Worm (Caenorhabditis elegans): ENCODE results near the gene K07E3.4.

K07E3.4 gene

DNA sequence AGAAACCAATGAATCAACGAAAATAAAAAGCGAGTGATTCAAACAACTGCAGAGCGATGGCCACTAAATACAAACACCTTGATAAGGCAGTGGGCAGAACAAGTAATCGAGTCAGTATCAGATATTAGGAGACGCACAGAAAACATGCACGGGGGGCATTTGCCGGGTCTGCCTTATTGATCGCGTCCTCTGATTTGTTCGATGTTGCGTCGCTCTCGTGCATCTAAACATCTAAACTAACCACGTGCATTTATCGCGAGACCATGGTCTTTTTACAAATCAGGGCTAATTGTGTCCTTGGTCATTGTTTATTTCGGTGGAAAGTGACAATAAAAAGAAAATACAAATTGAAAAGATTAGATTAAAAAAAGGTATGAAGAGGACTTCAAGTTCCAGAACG is at the start of gene K07E3.4:
Gene K07E3.4 (minus strand): TSS at position 100 of the 400 bp plus-strand sequence.
- no peak for TF ChIP-seq med-1 (GFP tag; optimal IDR thresholded peaks at IDR 0.05; ENCODE audit: insufficient read depth)
- TF ChIP-seq tab-1 (GFP tag; IDR thresholded peaks at IDR 0.05) = no peak
- no peak for TF ChIP-seq flt-1 (GFP tag; IDR thresholded peaks at IDR 0.05)
- TF ChIP-seq cog-1 (tag; optimal IDR thresholded peaks at IDR 0.05) = no peak
- no peak for TF ChIP-seq ztf-29 (GFP tag; IDR thresholded peaks at IDR 0.05)
- no peak for TF ChIP-seq ztf-23 (GFP tag; IDR thresholded peaks at IDR 0.05)
- TF ChIP-seq T22C8.4 (GFP tag; IDR thresholded peaks at IDR 0.05) = no peak
- TF ChIP-seq ref-1 (GFP tag; conservative IDR thresholded peaks at IDR 0.05) = no peak
- no peak for TF ChIP-seq klf-2 (GFP tag; conservative IDR thresholded peaks at IDR 0.05)

DNA sequence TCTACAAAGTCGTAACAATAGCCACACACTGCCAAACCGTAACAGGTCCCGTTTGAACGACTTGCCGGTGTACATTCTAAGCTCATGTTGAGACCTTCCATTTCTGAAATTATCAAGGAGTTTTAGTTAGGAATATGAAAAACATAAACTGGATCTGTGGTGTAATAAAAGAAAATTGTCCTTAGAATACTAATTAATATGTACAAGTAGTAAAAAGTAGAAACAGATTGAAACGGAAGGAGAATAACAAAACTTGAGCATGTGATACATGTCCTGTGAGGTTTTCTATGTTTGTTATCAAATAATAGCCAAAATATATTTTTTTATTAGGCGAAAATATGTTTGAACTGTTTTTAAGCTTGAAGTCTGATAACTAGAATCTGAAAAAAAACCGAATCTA is 45.7 kb upstream of the K07E3.4 start, which contains the start of gene frpr-1:
Gene frpr-1 (minus strand): TSS at position 101 of the 400 bp plus-strand sequence.
- TF ChIP-seq klf-2 (GFP tag; conservative IDR thresholded peaks at IDR 0.05) (no peak), ref-1 (GFP tag; conservative IDR thresholded peaks at IDR 0.05) (no peak), ztf-23 (GFP tag; IDR thresholded peaks at IDR 0.05) (no peak), cog-1 (tag; optimal IDR thresholded peaks at IDR 0.05) (no peak), flt-1 (GFP tag; IDR thresholded peaks at IDR 0.05) (no peak), ztf-29 (GFP tag; IDR thresholded peaks at IDR 0.05) (no peak), T22C8.4 (GFP tag; IDR thresholded peaks at IDR 0.05) (no peak), tab-1 (GFP tag; IDR thresholded peaks at IDR 0.05) (no peak), med-1 (GFP tag; optimal IDR thresholded peaks at IDR 0.05; ENCODE audit: insufficient read depth) (no peak)

- TF ChIP-seq flt-1 (GFP tag; IDR thresholded peaks at IDR 0.05) (no peak), klf-2 (GFP tag; conservative IDR thresholded peaks at IDR 0.05) (no peak), T22C8.4 (GFP tag; IDR thresholded peaks at IDR 0.05) (no peak), med-1 (GFP tag; optimal IDR thresholded peaks at IDR 0.05; ENCODE audit: insufficient read depth) (no peak), ref-1 (GFP tag; conservative IDR thresholded peaks at IDR 0.05) (no peak), tab-1 (GFP tag; IDR thresholded peaks at IDR 0.05) (no peak), cog-1 (tag; optimal IDR thresholded peaks at IDR 0.05) (no peak), ztf-23 (GFP tag; IDR thresholded peaks at IDR 0.05) (no peak), ztf-29 (GFP tag; IDR thresholded peaks at IDR 0.05) (no peak)
Measured at ce11 chrX:8123194-8123593, 39.4 kb upstream of the K07E3.4 start, which contains the start of gene C02B8.12. Gene C02B8.12, minus strand, starts transcription at chrX:8123368.

DNA sequence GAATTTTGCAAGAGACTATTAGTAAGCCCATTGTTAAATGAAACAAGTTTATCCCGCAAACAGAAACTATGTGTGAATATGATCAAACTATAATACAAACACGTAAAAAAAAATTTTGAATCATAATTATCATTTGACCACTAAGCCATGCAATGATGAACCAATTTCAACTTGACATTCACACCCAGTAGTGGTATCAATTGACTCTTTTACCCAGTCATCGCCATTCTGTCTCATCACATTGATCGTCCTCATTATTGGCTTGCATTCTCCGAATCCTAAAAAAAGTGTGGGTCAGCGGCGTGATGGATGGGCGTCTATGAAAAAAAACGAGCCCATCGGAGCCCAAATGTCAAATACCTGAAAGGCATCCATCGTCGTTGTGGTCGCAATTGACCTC is 36.5 kb upstream of the K07E3.4 start:
- no peak for TF ChIP-seq ztf-23 (GFP tag; IDR thresholded peaks at IDR 0.05)
- TF ChIP-seq ref-1 (GFP tag; conservative IDR thresholded peaks at IDR 0.05) = no peak
- TF ChIP-seq flt-1 (GFP tag; IDR thresholded peaks at IDR 0.05) = no peak
- TF ChIP-seq cog-1 (tag; optimal IDR thresholded peaks at IDR 0.05) = no peak
- TF ChIP-seq klf-2 (GFP tag; conservative IDR thresholded peaks at IDR 0.05) = no peak
- TF ChIP-seq ztf-29 (GFP tag; IDR thresholded peaks at IDR 0.05) = no peak
- no peak for TF ChIP-seq tab-1 (GFP tag; IDR thresholded peaks at IDR 0.05)
- TF ChIP-seq med-1 (GFP tag; optimal IDR thresholded peaks at IDR 0.05; ENCODE audit: insufficient read depth) = no peak

- no peak for TF ChIP-seq cog-1 (tag; optimal IDR thresholded peaks at IDR 0.05)
- no peak for TF ChIP-seq ztf-29 (GFP tag; IDR thresholded peaks at IDR 0.05)
- no peak for TF ChIP-seq tab-1 (GFP tag; IDR thresholded peaks at IDR 0.05)
- TF ChIP-seq ref-1 (GFP tag; conservative IDR thresholded peaks at IDR 0.05) = no peak
- TF ChIP-seq flt-1 (GFP tag; IDR thresholded peaks at IDR 0.05) = no peak
- no peak for TF ChIP-seq klf-2 (GFP tag; conservative IDR thresholded peaks at IDR 0.05)
- TF ChIP-seq ztf-23 (GFP tag; IDR thresholded peaks at IDR 0.05) = no peak
- no peak for TF ChIP-seq med-1 (GFP tag; optimal IDR thresholded peaks at IDR 0.05; ENCODE audit: insufficient read depth)
- TF ChIP-seq T22C8.4 (GFP tag; IDR thresholded peaks at IDR 0.05) = no peak
Measured at ce11 chrX:8117827-8118317, 34.1 kb upstream of the K07E3.4 start.

DNA sequence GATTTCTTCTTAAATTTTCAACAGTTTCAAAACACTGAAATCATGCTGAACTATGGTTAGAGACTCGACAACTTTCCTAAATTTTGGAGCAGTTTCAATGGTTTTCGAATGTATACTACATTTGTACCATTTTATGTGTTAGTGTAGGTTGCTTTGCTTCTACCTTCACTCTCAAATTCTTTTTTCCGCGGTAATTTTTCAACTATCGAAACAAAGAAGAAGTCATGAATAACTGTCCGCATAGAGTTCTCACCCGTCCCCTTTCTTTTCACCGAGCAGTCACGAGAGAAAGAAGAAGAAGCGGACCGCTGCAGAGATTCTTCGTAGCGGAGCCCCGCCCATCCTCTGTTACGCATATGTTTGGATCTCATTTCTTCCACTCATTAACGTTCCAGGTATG is 32.3 kb upstream of the K07E3.4 start, which contains the start of gene hlh-8:
Gene hlh-8 (plus strand): TSS at position 301 of the 400 bp plus-strand sequence.
- no peak for TF ChIP-seq ref-1 (GFP tag; conservative IDR thresholded peaks at IDR 0.05)
- no peak for TF ChIP-seq ztf-29 (GFP tag; IDR thresholded peaks at IDR 0.05)
- TF ChIP-seq ztf-23 (GFP tag; IDR thresholded peaks at IDR 0.05) = no peak
- TF ChIP-seq med-1 (GFP tag; optimal IDR thresholded peaks at IDR 0.05; ENCODE audit: insufficient read depth) = no peak
- TF ChIP-seq flt-1 (GFP tag; IDR thresholded peaks at IDR 0.05) = no peak
- no peak for TF ChIP-seq klf-2 (GFP tag; conservative IDR thresholded peaks at IDR 0.05)

DNA sequence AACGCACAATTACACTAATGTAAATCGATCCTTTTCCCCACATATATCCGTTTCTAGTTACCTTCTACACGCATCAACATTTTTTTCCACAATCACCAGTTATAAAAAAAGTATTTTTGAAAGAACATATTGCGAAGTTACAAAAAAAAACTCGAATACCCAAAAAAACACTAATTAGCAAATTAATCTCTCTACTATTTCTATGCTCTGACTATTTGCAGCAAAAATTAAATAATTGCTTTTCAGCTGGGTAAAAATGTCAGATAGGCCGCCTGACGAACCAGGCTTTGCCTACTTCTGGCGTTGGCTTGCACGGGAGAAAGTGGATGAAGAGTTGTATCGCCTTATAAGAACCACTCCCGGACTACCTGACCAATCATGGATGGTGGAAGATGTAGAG is 26.4 kb upstream of the K07E3.4 start, which contains the start of gene K07E3.1:
Gene K07E3.1 (plus strand): TSS at position 247 of the 400 bp plus-strand sequence.
- no peak for TF ChIP-seq cog-1 (tag; optimal IDR thresholded peaks at IDR 0.05)
- TF ChIP-seq klf-2 (GFP tag; conservative IDR thresholded peaks at IDR 0.05) = no peak
- no peak for TF ChIP-seq ztf-23 (GFP tag; IDR thresholded peaks at IDR 0.05)
- TF ChIP-seq med-1 (GFP tag; optimal IDR thresholded peaks at IDR 0.05; ENCODE audit: insufficient read depth) = no peak
- TF ChIP-seq tab-1 (GFP tag; IDR thresholded peaks at IDR 0.05) = no peak
- no peak for TF ChIP-seq ztf-29 (GFP tag; IDR thresholded peaks at IDR 0.05)
- TF ChIP-seq flt-1 (GFP tag; IDR thresholded peaks at IDR 0.05) = no peak
- no peak for TF ChIP-seq ref-1 (GFP tag; conservative IDR thresholded peaks at IDR 0.05)
- no peak for TF ChIP-seq T22C8.4 (GFP tag; IDR thresholded peaks at IDR 0.05)

- no peak for TF ChIP-seq ref-1 (GFP tag; conservative IDR thresholded peaks at IDR 0.05)
- no peak for TF ChIP-seq klf-2 (GFP tag; conservative IDR thresholded peaks at IDR 0.05)
- no peak for TF ChIP-seq cog-1 (tag; optimal IDR thresholded peaks at IDR 0.05)
- TF ChIP-seq T22C8.4 (GFP tag; IDR thresholded peaks at IDR 0.05) = no peak
- TF ChIP-seq med-1 (GFP tag; optimal IDR thresholded peaks at IDR 0.05; ENCODE audit: insufficient read depth) = no peak
- TF ChIP-seq flt-1 (GFP tag; IDR thresholded peaks at IDR 0.05) = no peak
- no peak for TF ChIP-seq ztf-29 (GFP tag; IDR thresholded peaks at IDR 0.05)
- no peak for TF ChIP-seq tab-1 (GFP tag; IDR thresholded peaks at IDR 0.05)
- no peak for TF ChIP-seq ztf-23 (GFP tag; IDR thresholded peaks at IDR 0.05)
Measured at ce11 chrX:8109531-8109930, 25.7 kb upstream of the K07E3.4 start.

- no peak for TF ChIP-seq T22C8.4 (GFP tag; IDR thresholded peaks at IDR 0.05)
- no peak for TF ChIP-seq cog-1 (tag; optimal IDR thresholded peaks at IDR 0.05)
- TF ChIP-seq ztf-29 (GFP tag; IDR thresholded peaks at IDR 0.05) = no peak
- TF ChIP-seq klf-2 (GFP tag; conservative IDR thresholded peaks at IDR 0.05) = no peak
- no peak for TF ChIP-seq tab-1 (GFP tag; IDR thresholded peaks at IDR 0.05)
- TF ChIP-seq ref-1 (GFP tag; conservative IDR thresholded peaks at IDR 0.05) = no peak
- TF ChIP-seq med-1 (GFP tag; optimal IDR thresholded peaks at IDR 0.05; ENCODE audit: insufficient read depth) = no peak
- TF ChIP-seq flt-1 (GFP tag; IDR thresholded peaks at IDR 0.05) = no peak
- TF ChIP-seq ztf-23 (GFP tag; IDR thresholded peaks at IDR 0.05) = no peak
Measured at ce11 chrX:8107921-8108320, 24.1 kb upstream of the K07E3.4 start, which contains the start of gene K07E3.9. Gene K07E3.9, plus strand, starts transcription at chrX:8108221.
